Fruit fly (Drosophila melanogaster) whole organism, wandering third instar larva: ENCODE measurements around the gene CG17929.

Source experiments
- Abd-B ChIP-seq: fragments of >200 bp; optimal IDR thresholded peaks from 2 replicates; lab custom pipeline; 2017; ENCODE audit warnings: missing biosample characterization, missing genetic modification characterization
- CG9705 ChIP-seq: fragments of 200-800 bp; sonication (Bioruptor generic); optimal IDR thresholded peaks from 2 replicates; lab custom pipeline; 2018; ENCODE audit warnings: missing biosample characterization, mild to moderate bottlenecking, missing genetic modification characterization
- CrebA ChIP-seq: fragments of 200-800 bp; sonication (Bioruptor generic); optimal IDR thresholded peaks from 2 replicates; lab custom pipeline; 2016; ENCODE audit warnings: missing biosample characterization, mild to moderate bottlenecking, missing genetic modification characterization, borderline replicate concordance
- Dfd ChIP-seq: fragments of >200 bp; optimal IDR thresholded peaks from 2 replicates; lab custom pipeline; 2017; ENCODE audit warnings: missing biosample characterization, missing genetic modification characterization
- Dif ChIP-seq: fragments of 200-275, 200-300 bp; sonication (Bioruptor generic); optimal IDR thresholded peaks from 2 replicates; lab custom pipeline; 2018; ENCODE audit warnings: missing biosample characterization, missing genetic modification characterization; ENCODE audit not compliant: partially characterized antibody
- GATAd ChIP-seq: sonication (Bioruptor generic); optimal IDR thresholded peaks from 2 replicates; lab custom pipeline; 2016; ENCODE audit warnings: missing biosample characterization, missing genetic modification characterization
- HLH106 ChIP-seq: fragments of 200-800 bp; optimal IDR thresholded peaks from 3 replicates; lab custom pipeline; 2019; ENCODE audit warnings: missing biosample characterization, mild to moderate bottlenecking, missing genetic modification characterization, moderate library complexity
- Hnf4 ChIP-seq: fragments of 200-800 bp; sonication (Bioruptor generic); optimal IDR thresholded peaks from 2 replicates; lab custom pipeline; 2016; ENCODE audit warnings: missing biosample characterization, mild to moderate bottlenecking, missing genetic modification characterization
- Hr83 ChIP-seq: fragments of 200-300 bp; sonication (Bioruptor generic); optimal IDR thresholded peaks from 2 replicates; lab custom pipeline; 2016; ENCODE audit warnings: missing biosample characterization, mild to moderate bottlenecking, missing genetic modification characterization, moderate library complexity; ENCODE audit not compliant: poor library complexity, severe bottlenecking
- Jra ChIP-seq: sonication (Bioruptor generic); optimal IDR thresholded peaks from 2 replicates; lab custom pipeline; 2016; ENCODE audit warnings: missing biosample characterization, missing genetic modification characterization
- Mio ChIP-seq: sonication (Bioruptor generic); optimal IDR thresholded peaks from 2 replicates; lab custom pipeline; 2016; ENCODE audit warnings: missing biosample characterization, missing genetic modification characterization
- N ChIP-seq: fragments of >200 bp; optimal IDR thresholded peaks from 2 replicates; lab custom pipeline; 2018; ENCODE audit warnings: missing biosample characterization, missing external identifiers, missing genetic modification characterization
- Rel ChIP-seq, 2 experiments: fragments of 200-800 bp; sonication (Bioruptor generic) in 1 of 2; optimal IDR thresholded peaks; 2 replicates in 1 of 2; 3 replicates in 1 of 2; lab custom pipeline; 2016 to 2019; ENCODE audit warnings: mild to moderate bottlenecking in 2 of 2, missing biosample characterization in 2 of 2, missing genetic modification characterization in 2 of 2, moderate library complexity in 1 of 2
- Vsx2 ChIP-seq: fragments of 200-300, 225-300 bp; sonication (Bioruptor generic); optimal IDR thresholded peaks from 2 replicates; lab custom pipeline; 2018; ENCODE audit warnings: missing biosample characterization, missing genetic modification characterization; ENCODE audit not compliant: partially characterized antibody
- br ChIP-seq: fragments of 200-800 bp; sonication (Bioruptor generic); optimal IDR thresholded peaks from 2 replicates; lab custom pipeline; 2016; ENCODE audit warnings: missing biosample characterization, missing genetic modification characterization
- brk ChIP-seq: fragments of 200-800 bp; sonication (Bioruptor generic); optimal IDR thresholded peaks from 2 replicates; lab custom pipeline; 2016; ENCODE audit warnings: missing biosample characterization, mild to moderate bottlenecking, missing genetic modification characterization
- dl ChIP-seq, 2 experiments: fragments of 175-275, 200-275 bp in 1 of 2; fragments of 200-275 bp in 1 of 2; sonication (Bioruptor generic); optimal IDR thresholded peaks; lab custom pipeline; 2018; ENCODE audit warnings: mild to moderate bottlenecking in 2 of 2, missing biosample characterization in 2 of 2, missing genetic modification characterization in 2 of 2, moderate library complexity in 2 of 2; ENCODE audit not compliant: partially characterized antibody in 2 of 2, insufficient read depth in 1 of 2
- dmrt93B ChIP-seq: fragments of 200-800 bp; sonication (Bioruptor generic); optimal IDR thresholded peaks from 2 replicates; lab custom pipeline; 2018; ENCODE audit warnings: missing biosample characterization, mild to moderate bottlenecking, missing genetic modification characterization
- dsf ChIP-seq: sonication (Bioruptor generic); optimal IDR thresholded peaks from 2 replicates; lab custom pipeline; 2016; ENCODE audit warnings: missing biosample characterization, missing genetic modification characterization, borderline replicate concordance
- foxo ChIP-seq, 2 experiments: fragments of 200-800 bp; sonication (Bioruptor generic); optimal IDR thresholded peaks; 2 replicates in 1 of 2; 3 replicates in 1 of 2; lab custom pipeline; 2016 to 2017; ENCODE audit warnings: missing biosample characterization in 2 of 2, missing genetic modification characterization in 2 of 2
- fru ChIP-seq: fragments of 200-800 bp; sonication (Bioruptor generic); optimal IDR thresholded peaks from 3 replicates; lab custom pipeline; 2016; ENCODE audit warnings: missing biosample characterization, mild to moderate bottlenecking, missing genetic modification characterization
- h ChIP-seq: fragments of 200-800 bp; sonication (Bioruptor generic); optimal IDR thresholded peaks from 3 replicates; lab custom pipeline; 2016; ENCODE audit warnings: missing biosample characterization, mild to moderate bottlenecking, missing genetic modification characterization
- lola ChIP-seq: fragments of >200 bp; optimal IDR thresholded peaks from 2 replicates; lab custom pipeline; 2017; ENCODE audit warnings: missing biosample characterization, missing genetic modification characterization
- pan ChIP-seq: fragments of >200 bp; optimal IDR thresholded peaks from 2 replicates; lab custom pipeline; 2017
- rgr ChIP-seq: fragments of 200-800 bp; sonication (Bioruptor generic); optimal IDR thresholded peaks from 3 replicates; lab custom pipeline; 2016; ENCODE audit warnings: missing biosample characterization, mild to moderate bottlenecking, missing genetic modification characterization
- sage ChIP-seq: fragments of 200-800 bp; sonication (Bioruptor generic); optimal IDR thresholded peaks from 2 replicates; lab custom pipeline; 2016; ENCODE audit warnings: missing biosample characterization, mild to moderate bottlenecking, missing genetic modification characterization
- sv ChIP-seq: fragments of 200-800 bp; sonication (Bioruptor generic); optimal IDR thresholded peaks from 3 replicates; lab custom pipeline; 2016; ENCODE audit warnings: missing biosample characterization, missing genetic modification characterization
- usp ChIP-seq: fragments of >200 bp; optimal IDR thresholded peaks from 2 replicates; lab custom pipeline; 2017; ENCODE audit warnings: missing biosample characterization, missing genetic modification characterization

CG17929 gene

DNA sequence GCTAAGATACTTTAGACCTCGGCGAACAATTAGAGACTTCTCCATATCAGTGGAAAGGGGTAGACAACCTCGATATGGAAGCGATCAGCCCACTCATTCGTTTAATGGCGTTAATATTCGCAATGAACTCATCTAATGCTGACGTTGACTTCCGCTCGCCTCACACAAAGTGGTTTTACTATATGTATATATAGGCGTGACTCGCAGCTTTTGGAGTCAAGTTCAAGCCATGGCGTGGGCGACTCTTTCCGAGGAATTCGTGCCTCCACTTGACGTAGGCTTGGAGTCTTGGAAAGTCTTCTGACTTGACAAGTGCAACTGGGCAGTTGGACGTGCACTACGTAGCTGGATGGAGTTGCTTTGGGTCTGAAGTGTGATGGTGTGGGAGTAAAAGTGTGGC is 28.4 kb downstream of the CG17929 start:
- TF ChIP-seq CrebA (GFP tag; lab: Kevin White, UChicago) (no peak), CG9705 (GFP tag; lab: Kevin White, UChicago) (no peak), fru (no peak), br (GFP tag; lab: Kevin White, UChicago) (no peak), foxo (GFP tag; optimal IDR thresholded peaks at IDR 0.05; lab: Kevin White, UChicago) (no peak), usp (GFP tag; lab: Kevin White, UChicago) (no peak), lola (no peak), GATAd (no peak), Mio (GFP tag; lab: Kevin White, UChicago) (no peak)

DNA sequence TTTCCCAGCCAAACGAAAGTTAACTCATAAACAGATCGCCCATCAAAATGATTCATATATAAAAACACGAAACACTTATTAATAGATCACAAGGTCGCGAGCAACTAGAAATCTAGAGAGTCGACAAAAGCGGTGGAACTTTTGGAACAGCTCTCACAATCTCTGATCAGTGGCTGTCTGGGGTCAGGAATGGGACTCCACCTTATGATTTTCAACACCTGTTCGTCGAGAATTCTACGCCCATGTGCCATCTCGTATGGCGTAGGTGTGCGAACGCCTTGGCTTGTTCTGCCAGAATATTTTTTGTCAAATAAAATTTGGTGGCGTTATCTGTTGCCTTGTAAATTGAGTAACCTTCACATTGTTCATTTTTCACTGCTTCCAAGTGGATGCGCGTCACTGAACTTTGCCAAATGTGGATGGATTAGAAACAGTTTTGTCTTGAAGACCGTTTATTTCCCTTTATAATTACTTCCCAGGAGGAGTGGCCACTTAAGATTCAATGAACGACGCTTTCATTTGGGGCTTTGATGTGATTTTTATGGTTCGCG is 30.2 kb downstream of the CG17929 start:
- TF ChIP-seq Mio (GFP tag; lab: Kevin White, UChicago) (no peak), dl (GFP tag; optimal IDR thresholded peaks at IDR 0.05; lab: Kevin White, UChicago; ENCODE audit: insufficient read depth in 1 of 2, partially characterized antibody in 2 of 2) (no peak), Hnf4 (GFP tag; lab: Kevin White, UChicago) (no peak), sv (GFP tag; lab: Kevin White, UChicago) (no peak), fru (no peak), usp (GFP tag; lab: Kevin White, UChicago) (no peak), sage (GFP tag; lab: Kevin White, UChicago) (no peak), GATAd (no peak), lola (no peak), Hr83 (GFP tag; lab: Kevin White, UChicago) (peak; percentile 17), N (GFP tag; lab: Kevin White, UChicago) (no peak), foxo (GFP tag; optimal IDR thresholded peaks at IDR 0.05; lab: Kevin White, UChicago) (peak in 1 of 2 experiments; percentile 49), Abd-B (GFP tag; lab: Kevin White, UChicago) (no peak), CrebA (GFP tag; lab: Kevin White, UChicago) (no peak), Dif (GFP tag; lab: Kevin White, UChicago) (no peak), dsf (GFP tag; lab: Kevin White, UChicago) (no peak)
- TF ChIP-seq, all 38 proteins: peak for 2

DNA sequence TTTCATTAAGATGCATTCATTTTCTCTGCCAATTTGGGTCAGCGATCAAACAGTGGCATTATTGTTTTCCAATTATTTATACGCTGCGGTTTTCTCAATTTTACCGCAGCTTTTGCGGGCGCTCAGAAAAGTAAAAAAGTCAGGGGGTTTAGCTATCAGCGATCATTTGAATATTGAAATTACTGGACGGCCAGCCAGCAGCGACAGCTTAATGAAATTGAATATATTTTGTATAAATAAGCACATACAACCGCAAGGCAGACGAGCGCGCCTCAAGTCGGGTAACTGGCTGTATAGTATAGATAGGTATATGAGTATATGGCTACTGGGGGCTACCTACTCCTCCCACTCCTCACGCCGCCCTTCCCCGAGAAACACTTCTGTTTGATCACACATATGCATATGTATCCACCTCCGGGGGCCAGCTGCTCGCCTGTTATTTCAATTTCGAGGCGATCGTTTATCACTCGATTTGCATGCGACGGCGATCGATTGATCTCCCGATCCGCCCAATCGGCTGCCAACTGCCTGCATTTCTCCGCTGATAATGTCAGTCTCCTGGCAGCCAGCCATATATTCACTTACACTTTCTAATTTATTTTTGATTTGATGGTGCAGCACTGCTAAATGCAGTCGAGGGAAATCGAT is 31.0 kb downstream of the CG17929 start:
- TF ChIP-seq Jra (GFP tag; lab: Kevin White, UChicago) (no peak), Rel (GFP tag; optimal IDR thresholded peaks at IDR 0.05; lab: Kevin White, UChicago) (no peak), Rel (tag; optimal IDR thresholded peaks at IDR 0.05; lab: Kevin White, UChicago) (peak; percentile 5), dsf (GFP tag; lab: Kevin White, UChicago) (no peak), h (GFP tag; lab: Kevin White, UChicago) (peak; percentile 14), sage (GFP tag; lab: Kevin White, UChicago) (no peak)

DNA sequence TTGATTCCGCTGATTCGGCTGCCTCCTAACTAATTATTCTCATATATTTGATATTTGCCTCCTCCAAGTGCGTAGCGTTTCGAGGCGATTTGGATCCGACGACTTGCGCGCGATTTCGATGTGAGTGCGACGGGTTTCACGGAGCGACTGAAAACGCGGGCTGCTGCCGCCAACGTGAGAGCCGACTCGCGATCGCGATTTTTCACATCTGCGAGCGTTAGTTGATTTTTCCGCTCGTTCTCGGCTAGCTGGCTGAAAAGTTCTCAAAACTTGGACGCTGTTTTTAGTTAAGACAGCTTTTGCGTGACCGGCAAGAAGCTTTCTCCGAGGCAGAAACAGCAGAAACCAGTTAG is 31.5 kb downstream of the CG17929 start, which contains the start of gene CG10311:
Gene CG10311, minus strand, starts transcription at position 153 of the 353 bp plus-strand sequence.
- TF ChIP-seq usp (GFP tag; lab: Kevin White, UChicago), result no peak
- no peak for TF ChIP-seq rgr (GFP tag; lab: Kevin White, UChicago)
- no peak for TF ChIP-seq Hr83 (GFP tag; lab: Kevin White, UChicago)
- TF ChIP-seq brk (GFP tag; lab: Kevin White, UChicago), result no peak
- TF ChIP-seq dmrt93B (GFP tag; lab: Kevin White, UChicago), result no peak
- TF ChIP-seq Dfd (GFP tag; lab: Kevin White, UChicago), result no peak
- no peak for TF ChIP-seq HLH106 (tag; lab: Kevin White, UChicago)
- no peak for TF ChIP-seq sv (GFP tag; lab: Kevin White, UChicago)
- no peak for TF ChIP-seq pan (lab: Kevin White, UChicago)
- TF ChIP-seq dsf (GFP tag; lab: Kevin White, UChicago), result no peak
- no peak for TF ChIP-seq CG9705 (GFP tag; lab: Kevin White, UChicago)
- no peak for TF ChIP-seq dl (GFP tag; optimal IDR thresholded peaks at IDR 0.05; lab: Kevin White, UChicago; ENCODE audit: insufficient read depth in 1 of 2, partially characterized antibody in 2 of 2)
- TF ChIP-seq Dif (GFP tag; lab: Kevin White, UChicago), result no peak
- TF ChIP-seq, all 38 proteins: peak for 0

DNA sequence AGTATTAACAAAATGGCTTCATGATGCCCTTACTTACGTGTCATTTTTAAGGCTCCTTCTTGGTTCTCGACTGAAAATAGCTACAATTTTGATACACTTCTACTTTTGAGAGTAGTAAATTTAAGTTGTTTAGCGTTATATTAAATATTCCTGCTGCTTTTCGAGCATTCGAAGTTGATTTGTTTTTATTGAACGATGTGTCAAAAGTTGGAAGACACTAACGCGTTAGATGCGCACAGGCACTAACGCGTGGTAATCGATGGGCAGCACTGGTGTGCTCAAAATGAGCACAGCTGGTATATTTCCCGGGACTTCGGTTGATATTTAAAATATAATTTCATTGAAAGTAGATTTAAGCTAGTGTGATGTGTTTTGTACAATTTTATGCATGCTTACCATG is 33.8 kb downstream of the CG17929 start, which contains the start of gene CG17931:
Gene CG17931, minus strand, starts transcription at position 369 of the 400 bp plus-strand sequence.
- TF ChIP-seq Vsx2 (peak; percentile 27), CrebA (GFP tag; lab: Kevin White, UChicago) (peak; percentile 38), dl (GFP tag; optimal IDR thresholded peaks at IDR 0.05; lab: Kevin White, UChicago; ENCODE audit: insufficient read depth in 1 of 2, partially characterized antibody in 2 of 2) (no peak), Dfd (GFP tag; lab: Kevin White, UChicago) (no peak)
- TF ChIP-seq, all 38 proteins: peak for 2
